Fruit fly (Drosophila melanogaster): ENCODE measurements around the gene Sfp84E.

Gene Sfp84E

DNA sequence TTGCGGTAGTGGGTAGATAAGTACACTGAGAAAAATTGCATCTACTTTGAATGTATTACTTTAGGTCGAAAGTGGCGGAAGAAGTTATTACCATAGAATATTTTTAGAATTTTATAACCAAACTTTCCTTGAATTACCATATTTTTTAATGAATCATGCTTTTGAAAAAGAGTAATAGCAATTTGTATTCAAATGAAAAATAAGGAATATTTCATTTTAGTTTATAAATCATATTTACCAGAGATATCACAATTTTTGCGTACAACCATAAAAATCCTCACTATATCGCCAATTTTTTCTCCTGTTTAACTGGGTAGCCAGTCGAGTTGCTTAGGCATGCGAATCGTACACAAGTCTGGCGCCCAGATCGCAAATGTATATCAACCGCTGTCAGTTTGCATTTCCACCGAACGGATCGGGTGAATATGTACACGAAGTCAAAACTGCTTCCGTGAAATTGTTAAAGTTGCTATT is 10.4 kb downstream of the Sfp84E start (continued):
- TF ChIP-seq nom (GFP tag; optimal IDR thresholded peaks at IDR 0.05) (peak; percentile 42), ato (GFP tag; IDR thresholded peaks at IDR 0.05; ENCODE audit: partially characterized antibody) (no peak), Gsc (GFP tag; IDR thresholded peaks at IDR 0.05) (no peak), mam (GFP tag; optimal IDR thresholded peaks at IDR 0.05) (no peak), gem (tag; optimal IDR thresholded peaks at IDR 0.05) (peak; percentile 1), hkb (optimal IDR thresholded peaks at IDR 0.05) (no peak), hkb (GFP tag; IDR thresholded peaks at IDR 0.05) (no peak), cg (GFP tag; optimal IDR thresholded peaks at IDR 0.05) (no peak), Hr51 (GFP tag; optimal IDR thresholded peaks at IDR 0.05) (no peak), Atf3 (GFP tag; optimal IDR thresholded peaks at IDR 0.05) (no peak), CG13624 (GFP tag; optimal IDR thresholded peaks at IDR 0.05) (no peak)

DNA sequence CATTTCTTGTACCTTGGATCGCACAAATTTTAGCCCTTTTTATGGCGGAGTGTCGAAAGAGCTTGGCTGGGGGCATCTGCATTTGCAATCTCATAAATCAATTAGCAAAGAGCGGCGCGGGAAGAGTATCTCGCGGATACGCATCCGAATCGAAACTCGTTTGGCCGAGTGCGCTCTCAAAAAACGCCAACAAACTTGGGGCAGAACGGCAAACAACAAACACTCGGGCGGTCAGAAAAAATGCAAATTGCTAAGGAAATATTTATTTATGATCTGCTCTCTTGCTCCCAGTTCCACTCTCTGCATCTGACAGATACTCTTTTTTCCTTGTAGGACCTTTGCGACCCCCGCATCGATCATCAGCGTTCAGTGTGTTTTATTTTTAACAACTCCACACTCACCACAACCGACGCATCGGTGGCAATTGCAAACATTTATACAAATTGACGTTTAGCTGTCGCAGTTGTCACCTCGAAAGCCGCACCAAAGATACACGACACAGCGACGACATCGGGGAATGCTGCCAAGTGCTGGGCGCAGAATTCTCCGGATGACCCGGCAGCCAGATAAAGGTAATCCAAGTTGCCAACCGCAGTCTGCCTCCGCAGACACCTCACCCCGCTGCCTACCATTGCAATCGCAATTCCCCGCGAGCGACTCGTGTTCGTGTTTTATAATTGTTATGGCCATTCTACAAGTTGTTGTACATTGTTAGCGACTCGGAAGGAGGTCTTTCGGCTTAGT is 11.0 kb downstream of the Sfp84E start:
- TF ChIP-seq Med (GFP tag) = peak; percentile 20
- no peak for TF ChIP-seq h (optimal IDR thresholded peaks at IDR 0.05)
- peak in 1 of 2 experiments; percentile 7 for TF ChIP-seq Trl (optimal IDR thresholded peaks at IDR 0.05)
- no peak for TF ChIP-seq Trl (GFP tag; optimal IDR thresholded peaks at IDR 0.05)

DNA sequence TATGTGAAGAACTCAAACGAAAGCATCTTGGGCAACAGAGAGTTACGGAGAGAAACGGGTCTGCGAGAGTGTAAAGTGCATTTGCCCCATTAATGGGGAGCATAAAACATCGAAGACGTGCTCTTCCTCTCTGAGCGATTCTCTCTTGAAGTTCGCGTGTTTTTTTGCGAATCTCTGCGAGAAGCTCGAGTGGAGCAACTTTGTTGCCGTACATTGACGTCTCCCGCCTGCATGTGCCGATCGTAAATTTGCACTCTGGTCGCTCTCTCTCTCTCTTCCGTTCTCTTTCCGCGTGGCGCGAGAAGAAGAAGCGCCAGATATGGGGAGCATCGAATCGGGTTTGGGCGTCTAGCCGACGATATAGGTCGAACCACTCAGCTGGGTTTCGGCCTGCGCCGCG is 12.3 kb downstream of the Sfp84E start:
- TF ChIP-seq ara (GFP tag; IDR thresholded peaks at IDR 0.05) (0 out of 2 replicates have a peak, but pooled peaks have one; percentile 39), CG5180 (GFP tag; optimal IDR thresholded peaks at IDR 0.05) (peak; percentile 34), CG3065 (GFP tag; optimal IDR thresholded peaks at IDR 0.05) (no peak), CG11504 (tag; optimal IDR thresholded peaks at IDR 0.05) (peak; percentile 59), CG12769 (tag; optimal IDR thresholded peaks at IDR 0.05) (peak; percentile 52), Usf (GFP tag; optimal IDR thresholded peaks at IDR 0.05) (no peak), Drgx (GFP tag; IDR thresholded peaks at IDR 0.05) (peak; percentile 71), CG13424 (tag; optimal IDR thresholded peaks at IDR 0.05) (no peak), CG10565 (GFP tag; optimal IDR thresholded peaks at IDR 0.05) (no peak), Blimp-1 (GFP tag; optimal IDR thresholded peaks at IDR 0.05) (no peak), Dll (GFP tag; IDR thresholded peaks at IDR 0.05; ENCODE audit: partially characterized antibody) (peak; percentile 55; the same call in 1 of the 4 replicates), nom (GFP tag; optimal IDR thresholded peaks at IDR 0.05) (peak; percentile 85), HLHmδ (GFP tag; optimal IDR thresholded peaks at IDR 0.05) (no peak), CG17385 (GFP tag; optimal IDR thresholded peaks at IDR 0.05) (peak; percentile 33), yki (optimal IDR thresholded peaks at IDR 0.05) (peak; percentile 29), Trl (optimal IDR thresholded peaks at IDR 0.05) (peak; percentile 54 to 78), Trl (GFP tag; optimal IDR thresholded peaks at IDR 0.05) (no peak), lbe (GFP tag; optimal IDR thresholded peaks at IDR 0.05) (peak; percentile 67), Dbx (GFP tag; IDR thresholded peaks at IDR 0.05) (no peak), CG3163 (GFP tag; optimal IDR thresholded peaks at IDR 0.05) (peak; percentile 12), NC2β (GFP tag; optimal IDR thresholded peaks at IDR 0.05) (no peak), CG12942 (GFP tag; optimal IDR thresholded peaks at IDR 0.05) (no peak), peb (GFP tag; IDR thresholded peaks at IDR 0.05) (no peak)

- peak; percentile 7 for TF ChIP-seq D19A (tag; optimal IDR thresholded peaks at IDR 0.05)
- TF ChIP-seq sd (tag; optimal IDR thresholded peaks at IDR 0.05) = no peak
- TF ChIP-seq CG10274 (GFP tag; optimal IDR thresholded peaks at IDR 0.05) = peak; percentile 78
- TF ChIP-seq CG17361 (GFP tag; IDR thresholded peaks at IDR 0.05) = 0 out of 3 replicates have a peak, but pooled peaks have one; percentile 18
- TF ChIP-seq sima (GFP tag; optimal IDR thresholded peaks at IDR 0.05) = no peak
- no peak for TF ChIP-seq CG10431 (GFP tag; optimal IDR thresholded peaks at IDR 0.05)
- TF ChIP-seq mld (GFP tag; IDR thresholded peaks at IDR 0.05; ENCODE audit: partially characterized antibody) = no peak
Observed at dm6 chr3R:7967347-7967746, 12.8 kb downstream of the Sfp84E start, which contains the start of gene dsx. dsx (minus strand) TSS chr3R:7967408.
